Worm (Caenorhabditis elegans) whole organism, late embryonic: ENCODE data around the gene djr-1.1.

Experiments
- ama-1 ChIP-seq: fragments of 150-350 bp; optimal IDR thresholded peaks from 2 replicates; lab custom pipeline; 2014
- elt-2 ChIP-seq: sonication (generic microtip); optimal IDR thresholded peaks from 2 replicates; lab custom pipeline; 2016; ENCODE audit warnings: missing genetic modification reagents, missing genetic modification characterization, missing compliant biosample characterization
- hlh-15 ChIP-seq: sonication (generic microtip); optimal IDR thresholded peaks from 2 replicates; lab custom pipeline; 2016; ENCODE audit warnings: missing genetic modification characterization, missing compliant biosample characterization
- lim-6 ChIP-seq: sonication (generic microtip); optimal IDR thresholded peaks from 2 replicates; lab custom pipeline; 2016; ENCODE audit warnings: missing genetic modification characterization, missing compliant biosample characterization
- nhr-11 ChIP-seq: fragments of 150-350 bp; optimal IDR thresholded peaks from 2 replicates; lab custom pipeline; 2014; ENCODE audit warnings: missing biosample characterization, missing genetic modification characterization
- pha-4 ChIP-seq: fragments of 150-350 bp; optimal IDR thresholded peaks from 2 replicates; lab custom pipeline; 2018; ENCODE audit warnings: missing biosample characterization, missing genetic modification reagents, missing genetic modification characterization
- tbx-2 ChIP-seq: sonication (generic microtip); optimal IDR thresholded peaks from 2 replicates; lab custom pipeline; 2016; ENCODE audit warnings: missing genetic modification characterization, missing compliant biosample characterization
- unc-55 ChIP-seq: sonication (generic microtip); optimal IDR thresholded peaks from 2 replicates; lab custom pipeline; 2017; ENCODE audit warnings: missing biosample characterization, missing genetic modification reagents, missing genetic modification characterization

ce11 chrII:305645-306044 is 15.3 kb downstream of the djr-1.1 start, which contains the start of gene col-69:
- TF ChIP-seq unc-55 (GFP tag; lab: Kevin White, UChicago) (no peak), tbx-2 (tag; lab: Kevin White, UChicago) (no peak), hlh-15 (tag; lab: Kevin White, UChicago) (no peak), ama-1 (no peak), nhr-11 (tag; lab: Kevin White, UChicago) (no peak), pha-4 (tag; lab: Kevin White, UChicago) (no peak), elt-2 (tag; lab: Kevin White, UChicago) (no peak), lim-6 (tag; lab: Kevin White, UChicago) (no peak)
